Worm (Caenorhabditis elegans) whole organism, mixed stage, embryonic: ENCODE data around the gene tomm-22.

Experiments
- bed-3 ChIP-seq: fragments of 200-800 bp; sonication (Bioruptor generic); optimal IDR thresholded peaks from 3 replicates; lab custom pipeline; 2018; ENCODE audit warnings: mild to moderate bottlenecking, missing genetic modification characterization, moderate library complexity, missing compliant biosample characterization
- blmp-1 ChIP-seq: fragments of 150-350 bp; optimal IDR thresholded peaks from 2 replicates; lab custom pipeline; 2014; ENCODE audit warnings: missing biosample characterization, missing genetic modification characterization
- ceh-39 ChIP-seq: fragments of 150-350 bp; optimal IDR thresholded peaks from 2 replicates; lab custom pipeline; 2014; ENCODE audit warnings: missing biosample characterization, missing genetic modification characterization
- ceh-43 ChIP-seq: fragments of 200-800 bp; sonication (Bioruptor generic); optimal IDR thresholded peaks from 2 replicates; lab custom pipeline; 2018; ENCODE audit warnings: mild to moderate bottlenecking, missing genetic modification characterization, moderate library complexity, missing compliant biosample characterization
- ceh-83 ChIP-seq: fragments of 200-800 bp; sonication (Bioruptor generic); optimal IDR thresholded peaks from 2 replicates; lab custom pipeline; 2018; ENCODE audit warnings: mild to moderate bottlenecking, missing genetic modification characterization, missing compliant biosample characterization
- ces-1 ChIP-seq: fragments of 150-350 bp; optimal IDR thresholded peaks from 2 replicates; lab custom pipeline; 2014; ENCODE audit warnings: missing biosample characterization, missing genetic modification reagents, missing genetic modification characterization
- cnd-1 ChIP-seq: fragments of 200-800 bp; sonication (Bioruptor generic); optimal IDR thresholded peaks from 2 replicates; lab custom pipeline; 2018; ENCODE audit warnings: mild to moderate bottlenecking, missing genetic modification characterization, missing compliant biosample characterization
- drap-1 ChIP-seq: fragments of 200-800 bp; sonication (Bioruptor generic); optimal IDR thresholded peaks from 3 replicates; lab custom pipeline; 2018; ENCODE audit warnings: mild to moderate bottlenecking, missing genetic modification characterization, missing compliant biosample characterization
- elt-1 ChIP-seq: sonication (generic microtip); optimal IDR thresholded peaks from 2 replicates; lab custom pipeline; 2017; ENCODE audit warnings: missing genetic modification characterization, mild to moderate bottlenecking, missing compliant biosample characterization, antibody characterized with exemption, moderate library complexity, borderline replicate concordance; ENCODE audit not compliant: insufficient read depth
- elt-3 ChIP-seq: fragments of 150-350 bp; optimal IDR thresholded peaks from 2 replicates; lab custom pipeline; 2014; ENCODE audit warnings: missing biosample characterization, missing genetic modification characterization
- ham-2 ChIP-seq: fragments of 200-800 bp; sonication (Bioruptor generic); optimal IDR thresholded peaks from 2 replicates; lab custom pipeline; 2018; ENCODE audit warnings: mild to moderate bottlenecking, missing genetic modification characterization, missing compliant biosample characterization
- hlh-1 ChIP-seq: fragments of 150-350 bp; optimal IDR thresholded peaks from 2 replicates; lab custom pipeline; 2014; ENCODE audit warnings: missing biosample characterization, missing genetic modification reagents, missing genetic modification characterization
- lin-13 ChIP-seq: fragments of 150-350 bp; optimal IDR thresholded peaks from 2 replicates; lab custom pipeline; 2014; ENCODE audit warnings: missing biosample characterization, missing genetic modification characterization
- lin-32 ChIP-seq: fragments of 200-800 bp; sonication (Bioruptor generic); optimal IDR thresholded peaks from 2 replicates; lab custom pipeline; 2018; ENCODE audit warnings: mild to moderate bottlenecking, missing genetic modification characterization, missing compliant biosample characterization
- lsy-2 ChIP-seq: fragments of 150-350 bp; optimal IDR thresholded peaks from 2 replicates; lab custom pipeline; 2014; ENCODE audit warnings: missing biosample characterization, missing genetic modification characterization
- mab-5 ChIP-seq: fragments of 150-350 bp; optimal IDR thresholded peaks from 2 replicates; lab custom pipeline; 2014; ENCODE audit warnings: missing biosample characterization, missing genetic modification characterization
- mep-1 ChIP-seq: fragments of 150-350 bp; optimal IDR thresholded peaks from 2 replicates; lab custom pipeline; 2017; ENCODE audit warnings: missing biosample characterization, missing genetic modification reagents, missing genetic modification characterization, inconsistent platforms
- mls-2 ChIP-seq: sonication (generic microtip); optimal IDR thresholded peaks from 2 replicates; lab custom pipeline; 2016; ENCODE audit warnings: mild to moderate bottlenecking, missing genetic modification characterization, moderate library complexity, missing compliant biosample characterization
- nhr-237 ChIP-seq: fragments of 150-350 bp; optimal IDR thresholded peaks from 2 replicates; lab custom pipeline; 2014; ENCODE audit warnings: missing biosample characterization, missing genetic modification characterization
- nhr-28 ChIP-seq: fragments of 150-350 bp; optimal IDR thresholded peaks from 2 replicates; lab custom pipeline; 2014; ENCODE audit warnings: missing biosample characterization, missing genetic modification characterization
- nhr-76 ChIP-seq: sonication (generic microtip); optimal IDR thresholded peaks from 2 replicates; lab custom pipeline; 2017; ENCODE audit warnings: missing biosample characterization, missing genetic modification characterization
- pha-4 ChIP-seq: fragments of 150-350 bp; optimal IDR thresholded peaks from 2 replicates; lab custom pipeline; 2018; ENCODE audit warnings: missing biosample characterization, missing genetic modification reagents, missing genetic modification characterization
- sem-2 ChIP-seq: fragments of 200-800 bp; sonication (Bioruptor generic); optimal IDR thresholded peaks from 2 replicates; lab custom pipeline; 2018; ENCODE audit warnings: mild to moderate bottlenecking, missing genetic modification characterization, missing compliant biosample characterization
- snpc-4 ChIP-seq: fragments of 150-350 bp; optimal IDR thresholded peaks from 2 replicates; lab custom pipeline; 2014; ENCODE audit warnings: missing biosample characterization, missing genetic modification characterization
- sptf-1 ChIP-seq: sonication (generic microtip); optimal IDR thresholded peaks from 2 replicates; lab custom pipeline; 2017; ENCODE audit warnings: mild to moderate bottlenecking, missing genetic modification characterization, moderate library complexity, missing compliant biosample characterization
- tbx-8 ChIP-seq: fragments of 200-800 bp; sonication (Bioruptor generic); optimal IDR thresholded peaks from 2 replicates; lab custom pipeline; 2018; ENCODE audit warnings: mild to moderate bottlenecking, missing genetic modification characterization, moderate library complexity, missing compliant biosample characterization
- unc-120 ChIP-seq: sonication (generic microtip); optimal IDR thresholded peaks from 2 replicates; lab custom pipeline; 2017; ENCODE audit warnings: missing genetic modification characterization, missing compliant biosample characterization; ENCODE audit not compliant: poor library complexity, severe bottlenecking
- unc-62 ChIP-seq: fragments of 150-350 bp; optimal IDR thresholded peaks from 2 replicates; lab custom pipeline; 2014; ENCODE audit warnings: missing biosample characterization, missing genetic modification reagents, missing genetic modification characterization
- zip-8 ChIP-seq: fragments of 150-350 bp; optimal IDR thresholded peaks from 2 replicates; lab custom pipeline; 2014; ENCODE audit warnings: missing biosample characterization, missing genetic modification characterization
- ztf-11 ChIP-seq: fragments of 150-350 bp; optimal IDR thresholded peaks from 2 replicates; lab custom pipeline; 2014; ENCODE audit warnings: missing biosample characterization, missing genetic modification characterization

Gene tomm-22

DNA sequence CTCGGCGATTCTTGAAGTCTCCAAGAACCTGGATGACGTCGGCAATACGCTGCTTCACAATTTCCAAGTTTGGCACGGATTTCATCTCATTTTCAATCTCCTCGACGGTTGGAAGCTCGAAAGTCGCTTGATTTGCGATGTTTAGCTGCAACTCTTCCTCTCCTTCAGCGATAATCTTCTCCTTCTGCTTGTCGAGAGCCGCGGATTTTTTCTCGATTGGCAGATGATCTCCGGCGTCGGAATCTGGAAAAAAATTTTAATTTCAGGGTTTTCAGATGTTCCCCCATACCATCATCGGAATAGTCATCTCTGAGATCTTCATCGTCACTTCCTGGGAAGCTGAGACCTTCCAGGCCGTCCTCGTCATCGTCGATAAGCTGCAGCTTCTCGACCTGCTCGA is 5.0 kb upstream of the tomm-22 start:
- TF ChIP-seq ham-2 (GFP tag; lab: Kevin White, UChicago) (no peak), lsy-2 (tag; lab: Kevin White, UChicago) (no peak), drap-1 (GFP tag; lab: Kevin White, UChicago) (no peak), mab-5 (tag; lab: Kevin White, UChicago) (no peak), bed-3 (GFP tag; lab: Kevin White, UChicago) (no peak), mep-1 (tag; lab: Kevin White, UChicago) (no peak)
- TF ChIP-seq, all 35 proteins: peak for 0

- TF ChIP-seq ceh-43 (GFP tag; lab: Kevin White, UChicago) (no peak), ham-2 (GFP tag; lab: Kevin White, UChicago) (no peak), mls-2 (no peak), mab-5 (tag; lab: Kevin White, UChicago) (no peak), drap-1 (GFP tag; lab: Kevin White, UChicago) (no peak), hlh-1 (no peak), blmp-1 (tag; lab: Kevin White, UChicago) (no peak), unc-120 (tag; lab: Kevin White, UChicago) (no peak), ztf-11 (tag; lab: Kevin White, UChicago) (no peak), ceh-39 (tag; lab: Kevin White, UChicago) (no peak), snpc-4 (tag; lab: Kevin White, UChicago) (no peak), pha-4 (tag; lab: Kevin White, UChicago) (no peak), ces-1 (GFP tag; lab: Kevin White, UChicago) (no peak), sem-2 (GFP tag; lab: Kevin White, UChicago) (no peak), lin-32 (no peak), tbx-8 (no peak), unc-62 (GFP tag; lab: Kevin White, UChicago) (no peak), zip-8 (tag; lab: Kevin White, UChicago) (no peak), ceh-83 (no peak)
- TF ChIP-seq, all 35 proteins: peak for 0
These were observed 2.9 kb upstream of the tomm-22 start, which contains the start of gene W07E6.5 for ce11 chrII:473203-473602. Gene W07E6.5 (plus strand): TSS chrII:473503.

DNA sequence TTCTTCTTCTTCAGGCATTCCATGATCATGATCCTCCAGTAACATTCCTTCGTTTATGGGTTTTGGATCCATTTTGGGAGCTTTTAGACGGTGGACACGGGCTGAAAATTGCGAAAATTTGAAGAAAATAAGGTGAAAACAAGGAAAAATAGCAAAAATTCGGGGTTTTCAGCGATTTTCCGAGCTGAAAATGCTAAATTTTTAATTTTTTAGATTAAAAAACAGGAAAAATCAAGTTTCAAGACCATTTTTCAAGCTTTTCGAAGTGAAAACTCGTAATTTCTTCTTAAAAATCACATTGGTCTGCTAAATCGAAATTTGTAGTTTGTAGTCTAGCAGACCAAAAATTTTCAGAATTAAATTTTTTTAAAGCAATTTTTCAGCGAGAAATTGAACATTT is 3.0 kb downstream of the tomm-22 start, which contains the start of gene nfyb-1:
nfyb-1 (minus strand) TSS at position 101 of the 400 bp plus-strand sequence.
- TF ChIP-seq nhr-28 (tag; lab: Kevin White, UChicago) (no peak), lin-13 (no peak), nhr-76 (tag; lab: Kevin White, UChicago) (no peak), ceh-43 (GFP tag; lab: Kevin White, UChicago) (no peak), cnd-1 (tag; lab: Kevin White, UChicago) (no peak), unc-120 (tag; lab: Kevin White, UChicago) (no peak), elt-3 (tag; lab: Kevin White, UChicago) (no peak), unc-62 (GFP tag; lab: Kevin White, UChicago) (no peak), ceh-39 (tag; lab: Kevin White, UChicago) (no peak), sem-2 (GFP tag; lab: Kevin White, UChicago) (no peak), hlh-1 (no peak), elt-1 (no peak), nhr-237 (no peak), mab-5 (tag; lab: Kevin White, UChicago) (no peak), sptf-1 (tag; lab: Kevin White, UChicago) (no peak), mls-2 (no peak), lin-32 (no peak)

ce11 chrII:461297-461696 is 9.0 kb downstream of the tomm-22 start:
- no peak for TF ChIP-seq zip-8 (tag; lab: Kevin White, UChicago)
- TF ChIP-seq lsy-2 (tag; lab: Kevin White, UChicago), result peak; percentile 76

ce11 chrII:460835-461234 is 9.4 kb downstream of the tomm-22 start, which contains the start of gene W10D9.3:
Gene W10D9.3 (minus strand): TSS chrII:460935.
- TF ChIP-seq elt-3 (tag; lab: Kevin White, UChicago) (no peak), pha-4 (tag; lab: Kevin White, UChicago) (no peak), cnd-1 (tag; lab: Kevin White, UChicago) (no peak), unc-120 (tag; lab: Kevin White, UChicago) (no peak)
